Fruit fly (Drosophila melanogaster) S2 (cell line): ENCODE data around the gene CG17199.

Source experiments
- CG8478 ChIP-seq: fragments of >200 bp; optimal IDR thresholded peaks from 2 replicates; lab custom pipeline; 2018
- CTCF ChIP-seq, 2 experiments: fragments of >200 bp; optimal IDR thresholded peaks; 2 replicates each; lab custom pipeline; 2018

dm6 chr3R:20185057-20185456 is 24.5 kb downstream of the CG17199 start:
- TF ChIP-seq CTCF (optimal IDR thresholded peaks at IDR 0.05; lab: Kevin White, UChicago) = no peak
- no peak for TF ChIP-seq CG8478 (lab: Kevin White, UChicago)
